Worm (Caenorhabditis elegans): ENCODE results near the gene snf-3.

ce11 chrII:1141720-1142574 is 50.1 kb downstream of the snf-3 start:
- TF ChIP-seq W03F9.2 (tag; optimal IDR thresholded peaks at IDR 0.05) = no peak
- no peak for TF ChIP-seq dao-5 (tag; optimal IDR thresholded peaks at IDR 0.05)
